Fruit fly (Drosophila melanogaster) whole organism, embryonic: ENCODE data around the gene CG10970.

Source experiments
- Abd-B ChIP-seq: fragments of 200-800 bp; sonication (Bioruptor generic); optimal IDR thresholded peaks from 2 replicates; lab custom pipeline; 2018; ENCODE audit warnings: missing biosample characterization, mild to moderate bottlenecking, missing genetic modification characterization, moderate library complexity
- Aef1 ChIP-seq: fragments of 200-800 bp; sonication (Bioruptor generic); IDR thresholded peaks from 3 replicates; pipeline ENCODE4 v1.3.6; 2022; ENCODE audit warnings: missing biosample characterization, missing genetic modification characterization
- C15 ChIP-seq: fragments of 200-800 bp; sonication (Bioruptor generic); IDR thresholded peaks from 3 replicates; pipeline ENCODE4 v1.3.6; 2022; ENCODE audit warnings: missing biosample characterization, missing genetic modification characterization
- CG10267 ChIP-seq: fragments of 200-800 bp; sonication (Bioruptor generic); optimal IDR thresholded peaks from 2 replicates; lab custom pipeline; 2018; ENCODE audit warnings: missing biosample characterization, mild to moderate bottlenecking, missing genetic modification characterization, moderate library complexity
- CG12155 ChIP-seq: fragments of 200-800 bp; sonication (Bioruptor generic); optimal IDR thresholded peaks from 3 replicates; lab custom pipeline; 2016; ENCODE audit warnings: missing biosample characterization, missing genetic modification characterization
- CG13894 ChIP-seq: fragments of 200-800 bp; sonication (Bioruptor generic); optimal IDR thresholded peaks from 3 replicates; lab custom pipeline; 2018; ENCODE audit warnings: missing biosample characterization, mild to moderate bottlenecking, missing genetic modification characterization, moderate library complexity
- CG16815 ChIP-seq: fragments of 200-800 bp; sonication (Bioruptor generic); optimal IDR thresholded peaks from 3 replicates; lab custom pipeline; 2017; ENCODE audit warnings: missing biosample characterization, mild to moderate bottlenecking, missing genetic modification characterization
- CG17328 ChIP-seq: fragments of 200-800 bp; sonication (Bioruptor generic); IDR thresholded peaks from 2 replicates; pipeline ENCODE4 v1.3.6; 2022; ENCODE audit warnings: missing biosample characterization, missing genetic modification characterization
- CG18619 ChIP-seq: fragments of 200-800 bp; sonication (Bioruptor generic); optimal IDR thresholded peaks from 3 replicates; lab custom pipeline; 2017; ENCODE audit warnings: missing biosample characterization, mild to moderate bottlenecking, missing genetic modification characterization
- CG2199 ChIP-seq: fragments of 200-800 bp; sonication (Bioruptor generic); IDR thresholded peaks from 3 replicates; pipeline ENCODE4 v1.3.6; 2022; ENCODE audit warnings: missing biosample characterization, missing genetic modification characterization
- CG3726 ChIP-seq: fragments of 200-800 bp; sonication (Bioruptor generic); IDR thresholded peaks from 3 replicates; pipeline ENCODE4, ENCODE4 v1.3.6; 2022; ENCODE audit warnings: missing biosample characterization, missing genetic modification characterization
- CG4360 ChIP-seq: fragments of 200-800 bp; sonication (Bioruptor generic); IDR thresholded peaks from 2 replicates; pipeline ENCODE4 v1.3.6; 2022; ENCODE audit warnings: missing biosample characterization, missing genetic modification characterization
- CG4424 ChIP-seq: fragments of 200-800 bp; sonication (Bioruptor generic); optimal IDR thresholded peaks from 3 replicates; lab custom pipeline; 2016; ENCODE audit warnings: missing biosample characterization, missing genetic modification characterization
- CG4730 ChIP-seq: fragments of 200-800 bp; sonication (Bioruptor generic); IDR thresholded peaks from 2 replicates; pipeline ENCODE4 v1.3.6; 2022; ENCODE audit warnings: missing biosample characterization, missing genetic modification characterization
- CG5245 ChIP-seq: fragments of 200-800 bp; sonication (Bioruptor generic); optimal IDR thresholded peaks from 3 replicates; lab custom pipeline; 2016; ENCODE audit warnings: missing biosample characterization, missing genetic modification characterization
- CG5953 ChIP-seq: fragments of 200-800 bp; sonication (Bioruptor generic); IDR thresholded peaks from 2 replicates; pipeline ENCODE4 v1.3.6; 2022; ENCODE audit warnings: missing biosample characterization, missing genetic modification characterization
- CG6689 ChIP-seq: fragments of 200-800 bp; sonication (Bioruptor generic); IDR thresholded peaks from 2 replicates; pipeline ENCODE4 v1.3.6; 2022; ENCODE audit warnings: missing biosample characterization, missing genetic modification characterization
- CG7271 ChIP-seq: fragments of 200-800 bp; sonication (Bioruptor generic); optimal IDR thresholded peaks from 2 replicates; lab custom pipeline; 2018; ENCODE audit warnings: missing biosample characterization, mild to moderate bottlenecking, missing genetic modification characterization, moderate library complexity
- D ChIP-seq, 2 experiments: fragments of 200-800 bp in 1 of 2; fragments of >200 bp in 1 of 2; sonication (Bioruptor generic) in 1 of 2; optimal IDR thresholded peaks; 2 replicates in 1 of 2; 3 replicates in 1 of 2; lab custom pipeline; 2017; ENCODE audit warnings: mild to moderate bottlenecking in 1 of 2, missing biosample characterization in 1 of 2, missing genetic modification characterization in 1 of 2, missing genetic modification reagents in 1 of 2
- Dek ChIP-seq: fragments of 200-800 bp; sonication (Bioruptor generic); optimal IDR thresholded peaks from 3 replicates; lab custom pipeline; 2019; ENCODE audit warnings: missing biosample characterization, mild to moderate bottlenecking, missing genetic modification characterization, moderate library complexity
- E2f2 ChIP-seq: fragments of 200-800 bp; sonication (Bioruptor generic); IDR thresholded peaks from 2 replicates; pipeline ENCODE4 v1.3.6; 2022; ENCODE audit warnings: missing biosample characterization, missing genetic modification characterization
- Ets97D ChIP-seq: fragments of 200-800 bp; sonication (Bioruptor generic); optimal IDR thresholded peaks from 3 replicates; lab custom pipeline; 2016; ENCODE audit warnings: missing biosample characterization, missing genetic modification characterization
- HLH4C ChIP-seq: fragments of 200-800 bp; sonication (Bioruptor generic); IDR thresholded peaks from 3 replicates; pipeline ENCODE4 v1.3.6; 2022; ENCODE audit warnings: missing biosample characterization, missing genetic modification characterization; ENCODE audit not compliant: partially characterized antibody
- HLH54F ChIP-seq: fragments of 200-800 bp; sonication (Bioruptor generic); optimal IDR thresholded peaks from 3 replicates; lab custom pipeline; 2016; ENCODE audit warnings: missing biosample characterization, missing genetic modification characterization
- Hand ChIP-seq: fragments of 200-800 bp; sonication (Bioruptor generic); optimal IDR thresholded peaks from 2 replicates; lab custom pipeline; 2017; ENCODE audit warnings: mild to moderate bottlenecking, missing biosample characterization, missing genetic modification reagents, missing genetic modification characterization
- Hey ChIP-seq: fragments of 200-800 bp; sonication (Bioruptor generic); optimal IDR thresholded peaks from 3 replicates; lab custom pipeline; 2018; ENCODE audit warnings: missing biosample characterization, mild to moderate bottlenecking, missing genetic modification characterization
- MBD-R2 ChIP-seq: fragments of 200-800 bp; sonication (Bioruptor generic); IDR thresholded peaks from 2 replicates; pipeline ENCODE4 v1.3.6; 2022; ENCODE audit warnings: missing biosample characterization, missing genetic modification characterization
- Nf-YA ChIP-seq: fragments of 200-800 bp; sonication (Bioruptor generic); IDR thresholded peaks from 2 replicates; pipeline ENCODE4 v1.3.6; 2022; ENCODE audit warnings: missing biosample characterization, missing genetic modification characterization
- Oli ChIP-seq: fragments of 200-800 bp; sonication (Bioruptor generic); optimal IDR thresholded peaks from 2 replicates; lab custom pipeline; 2018; ENCODE audit warnings: missing biosample characterization, mild to moderate bottlenecking, missing genetic modification characterization, moderate library complexity
- Rfx ChIP-seq: fragments of 200-800 bp; sonication (Bioruptor generic); IDR thresholded peaks from 2 replicates; pipeline ENCODE4 v1.3.6; 2022; ENCODE audit warnings: missing biosample characterization, missing genetic modification characterization
- Scr ChIP-seq: fragments of 200-800 bp; sonication (Bioruptor generic); IDR thresholded peaks from 2 replicates; pipeline ENCODE4 v1.3.6; 2022; ENCODE audit warnings: missing biosample characterization, missing genetic modification characterization; ENCODE audit not compliant: partially characterized antibody
- Sox102F ChIP-seq: fragments of 200-800 bp; sonication (Bioruptor generic); optimal IDR thresholded peaks from 2 replicates; lab custom pipeline; 2018; ENCODE audit warnings: missing biosample characterization, mild to moderate bottlenecking, missing genetic modification characterization, moderate library complexity
- ato ChIP-seq: fragments of 200-800 bp; sonication (Bioruptor generic); IDR thresholded peaks from 2 replicates; pipeline ENCODE4 v1.3.6; 2022; ENCODE audit warnings: missing biosample characterization, missing genetic modification characterization; ENCODE audit not compliant: partially characterized antibody
- dmrt99B ChIP-seq: fragments of 200-800 bp; sonication (Bioruptor generic); optimal IDR thresholded peaks from 2 replicates; lab custom pipeline; 2018; ENCODE audit warnings: missing biosample characterization, mild to moderate bottlenecking, missing genetic modification characterization, moderate library complexity
- fd102C ChIP-seq: fragments of 200-800 bp; sonication (Bioruptor generic); optimal IDR thresholded peaks from 2 replicates; lab custom pipeline; 2018; ENCODE audit warnings: missing biosample characterization, mild to moderate bottlenecking, missing genetic modification characterization, moderate library complexity
- gsb ChIP-seq: fragments of 200-800 bp; sonication (Bioruptor generic); IDR thresholded peaks from 2 replicates; pipeline ENCODE4 v1.3.6; 2022; ENCODE audit warnings: missing biosample characterization, missing genetic modification characterization
- gsb-n ChIP-seq: fragments of 200-800 bp; sonication (Bioruptor generic); optimal IDR thresholded peaks from 3 replicates; lab custom pipeline; 2018; ENCODE audit warnings: missing biosample characterization, mild to moderate bottlenecking, missing genetic modification characterization
- lov ChIP-seq, 2 experiments: fragments of 200-800 bp in 1 of 2; fragments of >200 bp in 1 of 2; sonication (Bioruptor generic) in 1 of 2; IDR thresholded peaks in 1 of 2; optimal IDR thresholded peaks in 1 of 2; 2 replicates in 1 of 2; 3 replicates in 1 of 2; pipeline versions ENCODE4 v1.3.6 to Lab custom; 2017 to 2022; ENCODE audit warnings: missing biosample characterization in 1 of 2, missing genetic modification characterization in 1 of 2
- luna ChIP-seq: fragments of 200-800 bp; sonication (Bioruptor generic); optimal IDR thresholded peaks from 2 replicates; lab custom pipeline; 2016; ENCODE audit warnings: missing biosample characterization, missing genetic modification characterization
- nom ChIP-seq: fragments of 200-800 bp; sonication (Bioruptor generic); optimal IDR thresholded peaks from 2 replicates; lab custom pipeline; 2017; ENCODE audit warnings: missing biosample characterization, missing genetic modification characterization, mild to moderate bottlenecking, moderate library complexity, missing genetic modification reagents
- org-1 ChIP-seq: fragments of 200-800 bp; sonication (Bioruptor generic); optimal IDR thresholded peaks from 2 replicates; lab custom pipeline; 2017; ENCODE audit warnings: missing biosample characterization, missing genetic modification characterization
- pho ChIP-seq: fragments of 200-800 bp; sonication (Bioruptor generic); optimal IDR thresholded peaks from 2 replicates; lab custom pipeline; 2016; ENCODE audit warnings: missing biosample characterization, missing genetic modification characterization
- sd ChIP-seq: fragments of 200-800 bp; sonication (Bioruptor generic); optimal IDR thresholded peaks from 3 replicates; lab custom pipeline; 2018; ENCODE audit warnings: missing biosample characterization, mild to moderate bottlenecking, missing genetic modification characterization, moderate library complexity
- seq ChIP-seq: fragments of 200-800 bp; sonication (Bioruptor generic); IDR thresholded peaks from 2 replicates; pipeline ENCODE4 v1.3.6; 2022; ENCODE audit warnings: missing biosample characterization, missing genetic modification characterization
- sna ChIP-seq: fragments of 200-800 bp; sonication (Bioruptor generic); IDR thresholded peaks from 2 replicates; pipeline ENCODE4 v1.3.6; 2022; ENCODE audit warnings: missing biosample characterization, missing genetic modification characterization; ENCODE audit not compliant: partially characterized antibody
- tio ChIP-seq: fragments of 200-800 bp; sonication (Bioruptor generic); optimal IDR thresholded peaks from 2 replicates; lab custom pipeline; 2017; ENCODE audit warnings: missing biosample characterization, missing genetic modification characterization, inconsistent platforms
- toy ChIP-seq: fragments of 200-800 bp; sonication (Bioruptor generic); IDR thresholded peaks from 2 replicates; pipeline ENCODE4 v1.3.6; 2022; ENCODE audit warnings: missing biosample characterization, missing genetic modification characterization
- tup ChIP-seq: fragments of 200-800 bp; sonication (Bioruptor generic); optimal IDR thresholded peaks from 2 replicates; lab custom pipeline; 2016; ENCODE audit warnings: missing biosample characterization, mild to moderate bottlenecking, missing genetic modification characterization, moderate library complexity
- unc-4 ChIP-seq: fragments of 200-800 bp; sonication (Bioruptor generic); IDR thresholded peaks from 2 replicates; pipeline ENCODE4 v1.3.6; 2022; ENCODE audit warnings: missing biosample characterization, missing genetic modification characterization; ENCODE audit not compliant: partially characterized antibody
- zfh1 ChIP-seq: fragments of 200-800 bp; sonication (Bioruptor generic); IDR thresholded peaks from 3 replicates; pipeline ENCODE4 v1.3.6; 2022; ENCODE audit warnings: missing biosample characterization, missing genetic modification characterization

CG10970 gene

DNA sequence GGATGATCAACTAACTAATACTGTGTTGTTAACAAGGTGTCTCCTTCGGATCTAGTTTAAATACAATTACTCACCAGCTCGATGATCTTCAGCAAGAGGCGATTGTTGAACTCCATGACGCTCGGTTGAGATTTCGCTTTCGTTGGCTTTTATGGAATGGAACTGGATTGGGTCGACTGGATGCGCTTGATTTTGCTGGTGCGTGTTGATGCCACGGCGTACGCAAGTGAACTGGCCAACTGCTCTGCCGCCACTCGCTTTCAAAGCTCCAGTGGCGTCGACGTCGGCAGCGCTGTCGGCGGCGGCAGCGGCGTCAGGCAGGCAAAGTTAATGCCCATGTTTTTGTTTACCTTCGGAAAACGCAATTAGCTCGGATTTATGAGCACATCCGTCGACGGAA is 7.1 kb upstream of the CG10970 start, which contains the start of gene CG44325 (continued):
- no peak for TF ChIP-seq CG16815 (GFP tag; lab: Kevin White, UChicago)
- TF ChIP-seq CG18619 (GFP tag; lab: Kevin White, UChicago): no peak
- TF ChIP-seq D (optimal IDR thresholded peaks at IDR 0.05; lab: Kevin White, UChicago): no peak
- no peak for TF ChIP-seq D (GFP tag; optimal IDR thresholded peaks at IDR 0.05; lab: Kevin White, UChicago)
- TF ChIP-seq gsb-n (tag; lab: Kevin White, UChicago): no peak
- TF ChIP-seq Dek (tag; lab: Kevin White, UChicago): no peak
- TF ChIP-seq CG6689 (GFP tag; lab: Robert Waterston, UW): no peak
- 0 out of 2 replicates have a peak, but pooled peaks have one; percentile 21 for TF ChIP-seq sna (GFP tag; lab: Robert Waterston, UW)
- no peak for TF ChIP-seq toy (GFP tag; lab: Robert Waterston, UW)
- no peak for TF ChIP-seq CG4730 (GFP tag; lab: Robert Waterston, UW)
- no peak for TF ChIP-seq Oli (tag; lab: Kevin White, UChicago)
- no peak for TF ChIP-seq tup (GFP tag; lab: Kevin White, UChicago)
- no peak for TF ChIP-seq Ets97D (GFP tag; lab: Kevin White, UChicago)
- TF ChIP-seq CG3726 (GFP tag; lab: Robert Waterston, UW): no peak
- TF ChIP-seq Hey: no peak
- TF ChIP-seq CG2199 (GFP tag; lab: Robert Waterston, UW): no peak
- TF ChIP-seq CG10267 (tag; lab: Kevin White, UChicago): no peak
- TF ChIP-seq HLH4C: no peak; the same call in 2 of the 3 replicates
- no peak for TF ChIP-seq dmrt99B (tag; lab: Kevin White, UChicago)
- no peak for TF ChIP-seq zfh1 (GFP tag; lab: Robert Waterston, UW)
- no peak for TF ChIP-seq Nf-YA (GFP tag; lab: Robert Waterston, UW)
- TF ChIP-seq ato (GFP tag; lab: Robert Waterston, UW): no peak
- no peak for TF ChIP-seq tio (GFP tag; lab: Kevin White, UChicago)
- no peak for TF ChIP-seq sd (tag; lab: Kevin White, UChicago)
- TF ChIP-seq nom (GFP tag; lab: Kevin White, UChicago): peak; percentile 81
- no peak for TF ChIP-seq seq
- 0 out of 2 replicates have a peak, but pooled peaks have one; percentile 7 for TF ChIP-seq E2f2 (GFP tag; lab: Robert Waterston, UW)
- no peak for TF ChIP-seq CG4360 (GFP tag; lab: Robert Waterston, UW)
- TF ChIP-seq CG12155: no peak
- TF ChIP-seq Abd-B (GFP tag; lab: Kevin White, UChicago): no peak
- no peak for TF ChIP-seq CG7271 (tag; lab: Kevin White, UChicago)
- no peak for TF ChIP-seq C15 (GFP tag; lab: Robert Waterston, UW)
- TF ChIP-seq CG13894 (tag; lab: Kevin White, UChicago): peak; percentile 45
- TF ChIP-seq luna (GFP tag; lab: Kevin White, UChicago): no peak
- TF ChIP-seq lov (optimal IDR thresholded peaks at IDR 0.05; lab: Kevin White, UChicago): no peak
- TF ChIP-seq lov (GFP tag; IDR thresholded peaks at IDR 0.05; lab: Robert Waterston, UW): no peak
- no peak for TF ChIP-seq MBD-R2 (GFP tag; lab: Robert Waterston, UW)
- no peak for TF ChIP-seq unc-4
- peak; percentile 41; the same call in 1 of the 2 replicates for TF ChIP-seq Rfx (GFP tag; lab: Robert Waterston, UW)
- TF ChIP-seq fd102C (GFP tag; lab: Kevin White, UChicago): no peak
- no peak for TF ChIP-seq Sox102F (GFP tag; lab: Kevin White, UChicago)
- TF ChIP-seq org-1: no peak
- no peak for TF ChIP-seq Hand (GFP tag; lab: Kevin White, UChicago)
- TF ChIP-seq Scr (GFP tag; lab: Robert Waterston, UW): no peak; the same call in 1 of the 2 replicates
- no peak for TF ChIP-seq CG5953
- TF ChIP-seq CG17328 (GFP tag; lab: Robert Waterston, UW): no peak
- TF ChIP-seq CG5245: no peak
- no peak for TF ChIP-seq HLH54F (GFP tag; lab: Kevin White, UChicago)
- TF ChIP-seq CG4424 (GFP tag; lab: Kevin White, UChicago): no peak
- no peak for TF ChIP-seq Aef1 (GFP tag; lab: Robert Waterston, UW)
- no peak for TF ChIP-seq pho (GFP tag; lab: Kevin White, UChicago)
- no peak for TF ChIP-seq gsb
